Fruit fly (Drosophila melanogaster): ENCODE data around the gene mRpL40.

The mRpL40 gene

DNA sequence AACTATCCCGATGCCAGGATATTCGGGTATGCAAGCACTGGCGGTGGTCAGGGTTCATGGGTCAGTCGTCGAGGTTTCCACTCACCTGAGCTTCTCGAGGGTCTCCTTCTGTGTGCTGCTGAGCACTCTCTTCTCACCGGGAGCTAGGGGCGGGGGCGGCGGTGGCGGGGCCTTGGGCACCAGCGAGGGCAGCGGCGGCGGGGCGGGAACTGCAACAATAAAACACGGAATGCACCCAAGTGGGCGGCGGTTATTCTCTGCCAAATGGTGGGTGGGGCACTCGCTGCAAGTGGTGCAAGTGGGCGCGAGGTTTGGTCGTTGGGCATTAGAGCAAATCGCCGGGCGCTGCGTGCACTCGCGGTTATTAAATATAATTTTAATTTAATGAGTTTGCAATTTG is 33.3 kb downstream of the mRpL40 start:
- TF ChIP-seq Vsx2 (GFP tag; optimal IDR thresholded peaks at IDR 0.05; ENCODE audit: partially characterized antibody) (no peak), Dfd (GFP tag; optimal IDR thresholded peaks at IDR 0.05) (peak; percentile 93), Myc (optimal IDR thresholded peaks at IDR 0.05) (no peak)

DNA sequence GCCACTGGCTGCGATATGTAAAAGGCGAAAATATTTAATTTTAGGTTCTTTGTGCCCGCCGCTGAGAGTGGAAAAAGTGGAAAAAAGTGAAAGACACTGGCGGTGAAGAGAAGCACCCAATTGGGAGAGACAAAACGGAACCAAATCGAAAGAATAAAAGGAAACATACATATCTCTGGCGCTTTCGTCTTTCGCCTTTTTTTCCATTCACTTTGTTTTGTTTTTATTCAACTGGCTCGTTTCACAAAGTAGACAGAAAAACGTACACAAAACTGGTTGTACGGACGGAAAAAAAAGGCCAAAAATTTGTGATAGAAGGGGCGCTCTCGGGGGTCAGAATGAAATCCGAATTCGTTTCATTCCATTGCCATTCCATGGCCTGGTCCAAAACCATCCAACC is 42.0 kb downstream of the mRpL40 start:
- TF ChIP-seq Dif (GFP tag; optimal IDR thresholded peaks at IDR 0.05; ENCODE audit: partially characterized antibody) (peak; percentile 13), CrebA (GFP tag; optimal IDR thresholded peaks at IDR 0.05; ENCODE audit: borderline replicate concordance) (peak; percentile 59), jim (GFP tag; optimal IDR thresholded peaks at IDR 0.05) (peak; percentile 72), Mio (GFP tag; optimal IDR thresholded peaks at IDR 0.05) (no peak), Myc (optimal IDR thresholded peaks at IDR 0.05) (no peak), Sp1 (GFP tag; optimal IDR thresholded peaks at IDR 0.05) (peak; percentile 64), Vsx2 (GFP tag; optimal IDR thresholded peaks at IDR 0.05; ENCODE audit: partially characterized antibody) (peak; percentile 25), HLH106 (tag; optimal IDR thresholded peaks at IDR 0.05) (no peak), sv (GFP tag; optimal IDR thresholded peaks at IDR 0.05) (no peak), N (GFP tag; optimal IDR thresholded peaks at IDR 0.05) (no peak), psq (GFP tag; optimal IDR thresholded peaks at IDR 0.05) (peak; percentile 90), CG9705 (GFP tag; optimal IDR thresholded peaks at IDR 0.05) (no peak), rgr (GFP tag; optimal IDR thresholded peaks at IDR 0.05) (no peak), Rel (GFP tag; optimal IDR thresholded peaks at IDR 0.05) (no peak), Rel (tag; optimal IDR thresholded peaks at IDR 0.05) (peak; percentile 15), GATAd (GFP tag; optimal IDR thresholded peaks at IDR 0.05) (no peak), dsf (GFP tag; optimal IDR thresholded peaks at IDR 0.05; ENCODE audit: borderline replicate concordance) (no peak), brk (GFP tag; optimal IDR thresholded peaks at IDR 0.05) (peak; percentile 50), sage (GFP tag; optimal IDR thresholded peaks at IDR 0.05) (no peak)

DNA sequence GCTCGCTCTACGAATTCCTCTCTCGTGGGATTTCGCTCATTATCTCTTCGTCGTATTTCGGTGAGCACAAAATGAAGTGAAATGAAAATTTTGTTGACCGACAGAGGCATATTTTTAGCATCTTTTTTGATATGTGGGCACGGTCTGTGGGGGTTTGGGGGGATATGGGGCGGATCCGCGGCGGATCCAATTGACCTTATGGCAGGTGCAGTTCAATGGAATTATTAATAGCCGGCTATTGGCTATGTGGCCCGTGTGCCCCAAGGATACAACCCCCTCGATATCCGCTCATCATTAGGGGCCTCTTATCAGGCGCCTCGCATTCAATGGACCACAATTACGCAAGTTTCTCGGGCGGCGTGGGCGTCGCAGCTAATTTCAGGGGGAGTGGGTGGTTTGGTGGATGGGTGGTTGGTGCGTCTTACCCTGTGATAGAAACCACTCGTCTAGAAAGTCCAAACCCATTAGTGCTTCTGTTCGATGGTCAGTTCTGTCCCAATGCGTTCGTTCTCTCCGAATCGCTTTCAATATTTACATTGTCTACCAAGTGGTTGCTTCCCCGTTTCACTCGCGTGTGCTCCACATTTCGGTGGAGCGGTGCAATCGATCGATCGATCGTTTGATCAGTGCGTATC is 43.6 kb downstream of the mRpL40 start, which contains the start of gene sals:
sals (minus strand) TSS at position 585 of the 635 bp plus-strand sequence.
- TF ChIP-seq br (GFP tag; optimal IDR thresholded peaks at IDR 0.05) (no peak), jim (GFP tag; optimal IDR thresholded peaks at IDR 0.05) (no peak), Abd-B (GFP tag; optimal IDR thresholded peaks at IDR 0.05) (no peak), tai (GFP tag; optimal IDR thresholded peaks at IDR 0.05) (no peak), usp (GFP tag; optimal IDR thresholded peaks at IDR 0.05) (no peak), fru (GFP tag; optimal IDR thresholded peaks at IDR 0.05) (no peak), sv (GFP tag; optimal IDR thresholded peaks at IDR 0.05) (no peak), rgr (GFP tag; optimal IDR thresholded peaks at IDR 0.05) (no peak), Vsx2 (GFP tag; optimal IDR thresholded peaks at IDR 0.05; ENCODE audit: partially characterized antibody) (no peak), CG9705 (GFP tag; optimal IDR thresholded peaks at IDR 0.05) (no peak), Mio (GFP tag; optimal IDR thresholded peaks at IDR 0.05) (no peak), GATAd (GFP tag; optimal IDR thresholded peaks at IDR 0.05) (no peak), lola (GFP tag; optimal IDR thresholded peaks at IDR 0.05) (no peak), CG32264 (GFP tag; optimal IDR thresholded peaks at IDR 0.05) (no peak)

DNA sequence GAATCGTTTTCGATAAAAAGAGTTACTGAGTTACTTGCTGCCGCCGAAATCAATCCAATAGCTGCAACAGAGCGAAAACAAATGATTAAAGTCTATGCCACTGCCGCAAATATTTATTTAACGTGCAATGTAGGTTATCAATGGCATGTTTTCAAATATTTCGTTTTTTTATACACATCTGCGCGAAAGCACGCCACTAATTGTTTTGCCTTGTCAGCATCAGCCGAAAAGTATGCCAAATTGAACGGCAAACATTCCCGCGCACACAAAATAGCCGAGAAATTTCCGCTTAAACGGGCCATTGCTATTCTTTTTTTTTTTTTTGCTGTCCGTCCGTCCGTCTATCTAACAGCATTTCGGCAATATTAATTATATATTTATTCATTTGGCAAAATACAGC is 44.3 kb downstream of the mRpL40 start:
- TF ChIP-seq N (GFP tag; optimal IDR thresholded peaks at IDR 0.05): peak; percentile 62
- TF ChIP-seq psq (GFP tag; optimal IDR thresholded peaks at IDR 0.05): no peak
- no peak for TF ChIP-seq fru (GFP tag; optimal IDR thresholded peaks at IDR 0.05)
- peak; percentile 53 for TF ChIP-seq Vsx2 (GFP tag; optimal IDR thresholded peaks at IDR 0.05; ENCODE audit: partially characterized antibody)
- TF ChIP-seq Myc (optimal IDR thresholded peaks at IDR 0.05): peak; percentile 80
- no peak for TF ChIP-seq br (GFP tag; optimal IDR thresholded peaks at IDR 0.05)

DNA sequence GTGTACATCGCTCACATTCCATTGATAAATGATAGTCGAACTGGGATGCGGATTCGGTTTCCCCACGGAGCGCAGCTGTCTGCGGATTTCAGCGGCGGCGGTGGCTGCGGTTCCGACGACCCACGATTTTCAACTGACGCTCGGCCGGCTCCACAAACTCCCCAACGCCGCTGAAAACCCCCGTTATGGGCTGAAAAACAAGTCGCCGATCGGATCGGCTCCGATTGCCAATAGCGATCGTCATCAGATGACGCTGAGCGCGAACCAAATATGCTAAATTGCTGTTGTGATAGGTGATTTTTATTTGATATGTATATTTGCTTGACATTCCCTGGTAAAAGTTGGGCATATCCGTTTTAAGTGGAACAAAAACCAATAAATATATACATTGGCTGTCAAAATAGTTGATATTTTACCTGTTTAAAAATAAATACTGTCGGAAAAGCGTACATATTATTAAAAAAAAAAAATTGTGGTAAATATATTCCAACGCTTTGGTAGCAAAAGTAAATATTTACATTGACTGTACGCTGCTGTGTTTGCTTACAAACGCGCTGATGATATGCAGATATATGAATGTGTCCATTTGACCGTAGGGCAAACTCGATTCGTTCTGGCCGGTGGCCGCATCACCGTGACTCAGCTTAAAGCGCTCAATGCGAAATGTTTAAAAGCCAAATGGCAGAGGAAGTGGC is 46.6 kb downstream of the mRpL40 start:
- TF ChIP-seq OdsH (GFP tag; optimal IDR thresholded peaks at IDR 0.05) (peak; percentile 73), psq (GFP tag; optimal IDR thresholded peaks at IDR 0.05) (peak; percentile 69), h (GFP tag; optimal IDR thresholded peaks at IDR 0.05) (peak; percentile 76), CG32264 (GFP tag; optimal IDR thresholded peaks at IDR 0.05) (peak; percentile 41), foxo (GFP tag; optimal IDR thresholded peaks at IDR 0.05) (peak in 1 of 2 experiments; percentile 74), Jra (GFP tag; optimal IDR thresholded peaks at IDR 0.05) (peak; percentile 24), Rel (GFP tag; optimal IDR thresholded peaks at IDR 0.05) (no peak), Rel (tag; optimal IDR thresholded peaks at IDR 0.05) (peak; percentile 100), ey (GFP tag; optimal IDR thresholded peaks at IDR 0.05) (peak; percentile 76), jim (GFP tag; optimal IDR thresholded peaks at IDR 0.05) (no peak), CG9705 (GFP tag; optimal IDR thresholded peaks at IDR 0.05) (peak; percentile 31), fru (GFP tag; optimal IDR thresholded peaks at IDR 0.05) (peak; percentile 75), Sp1 (GFP tag; optimal IDR thresholded peaks at IDR 0.05) (peak; percentile 67), Dfd (GFP tag; optimal IDR thresholded peaks at IDR 0.05) (no peak), sv (GFP tag; optimal IDR thresholded peaks at IDR 0.05) (peak; percentile 31), HLH106 (tag; optimal IDR thresholded peaks at IDR 0.05) (peak; percentile 74), br (GFP tag; optimal IDR thresholded peaks at IDR 0.05) (peak; percentile 76), tai (GFP tag; optimal IDR thresholded peaks at IDR 0.05) (no peak), N (GFP tag; optimal IDR thresholded peaks at IDR 0.05) (no peak), rgr (GFP tag; optimal IDR thresholded peaks at IDR 0.05) (peak; percentile 76), Hnf4 (GFP tag; optimal IDR thresholded peaks at IDR 0.05) (peak; percentile 54), woc (GFP tag; optimal IDR thresholded peaks at IDR 0.05) (peak; percentile 45), Vsx2 (GFP tag; optimal IDR thresholded peaks at IDR 0.05; ENCODE audit: partially characterized antibody) (no peak), dmrt93B (GFP tag; optimal IDR thresholded peaks at IDR 0.05) (peak; percentile 68)
